Worm (Caenorhabditis elegans) whole organism, L1 larva: Measurements from ENCODE around the gene pdl-1.

Source experiments
- C04F5.9 ChIP-seq: sonication (generic microtip); optimal IDR thresholded peaks from 2 replicates; lab custom pipeline; 2016; ENCODE audit warnings: missing genetic modification characterization, missing compliant biosample characterization
- C34B4.2 ChIP-seq: sonication (generic microtip); optimal IDR thresholded peaks from 2 replicates; lab custom pipeline; 2017; ENCODE audit warnings: mild to moderate bottlenecking, missing genetic modification characterization, missing compliant biosample characterization
- F16B12.6 ChIP-seq: fragments of 150-350 bp; optimal IDR thresholded peaks from 2 replicates; lab custom pipeline; 2014; ENCODE audit warnings: missing biosample characterization, missing genetic modification characterization
- Y116A8C.19 ChIP-seq: sonication (generic microtip); optimal IDR thresholded peaks from 2 replicates; lab custom pipeline; 2016; ENCODE audit warnings: missing compliant biosample characterization, missing genetic modification characterization, borderline replicate concordance
- alr-1 ChIP-seq: fragments of 200-800 bp; sonication (Bioruptor generic); optimal IDR thresholded peaks from 2 replicates; lab custom pipeline; 2018; ENCODE audit warnings: borderline replicate concordance, mild to moderate bottlenecking, missing genetic modification characterization, missing compliant biosample characterization
- aly-2 ChIP-seq: fragments of 150-350 bp; optimal IDR thresholded peaks from 2 replicates; lab custom pipeline; 2014; ENCODE audit warnings: missing biosample characterization, missing genetic modification characterization
- ceh-63 ChIP-seq: fragments of 200-800 bp; sonication (Bioruptor generic); optimal IDR thresholded peaks from 2 replicates; lab custom pipeline; 2018; ENCODE audit warnings: mild to moderate bottlenecking, missing genetic modification characterization, missing compliant biosample characterization
- ceh-90 ChIP-seq: sonication (generic microtip); optimal IDR thresholded peaks from 2 replicates; lab custom pipeline; 2016; ENCODE audit warnings: missing genetic modification characterization, missing compliant biosample characterization
- dpl-1 ChIP-seq, 3 experiments: fragments of 150-350 bp in 2 of 3; sonication (generic microtip) in 1 of 3; optimal IDR thresholded peaks; 2 replicates each; lab custom pipeline; 2014 to 2017; ENCODE audit warnings: missing biosample characterization in 3 of 3, missing genetic modification characterization in 3 of 3, missing genetic modification reagents in 3 of 3
- efl-1 ChIP-seq, 4 experiments: fragments of 150-350 bp; optimal IDR thresholded peaks in 3 of 4; peaks in 1 of 4; 1 replicate in 1 of 4; 2 replicates in 3 of 4; lab custom pipeline; 2014; ENCODE audit warnings: missing biosample characterization in 2 of 4, missing genetic modification characterization in 2 of 4, missing genetic modification reagents in 2 of 4
- efl-3 ChIP-seq: fragments of 200-800 bp; sonication (Bioruptor generic); optimal IDR thresholded peaks from 2 replicates; lab custom pipeline; 2018; ENCODE audit warnings: mild to moderate bottlenecking, missing genetic modification characterization, missing compliant biosample characterization
- elt-2 ChIP-seq: sonication (generic microtip); optimal IDR thresholded peaks from 2 replicates; lab custom pipeline; 2016; ENCODE audit warnings: missing genetic modification characterization, mild to moderate bottlenecking, inconsistent platforms, missing compliant biosample characterization, missing genetic modification reagents
- elt-3 ChIP-seq, 6 experiments: fragments of 150-350 bp in 1 of 6; sonication (generic microtip); optimal IDR thresholded peaks; 2 replicates each; lab custom pipeline; 2017 to 2018; ENCODE audit warnings: missing biosample characterization in 6 of 6, missing genetic modification characterization in 6 of 6, inconsistent platforms in 1 of 6
- ets-5 ChIP-seq: fragments of 200-800 bp; sonication (Bioruptor generic); IDR thresholded peaks from 2 replicates; pipeline ENCODE4 v1.3.6; 2022; ENCODE audit warnings: missing genetic modification characterization, missing compliant biosample characterization
- fkh-10 ChIP-seq: sonication (generic microtip); optimal IDR thresholded peaks from 2 replicates; lab custom pipeline; 2017; ENCODE audit warnings: missing biosample characterization, missing genetic modification reagents, missing genetic modification characterization
- fkh-4 ChIP-seq: sonication (generic microtip); optimal IDR thresholded peaks from 2 replicates; lab custom pipeline; 2016; ENCODE audit warnings: missing compliant biosample characterization, missing genetic modification characterization, borderline replicate concordance
- fkh-8 ChIP-seq: sonication (generic microtip); optimal IDR thresholded peaks from 2 replicates; lab custom pipeline; 2016; ENCODE audit warnings: mild to moderate bottlenecking, missing genetic modification characterization, missing compliant biosample characterization
- hlh-17 ChIP-seq: fragments of 200-800 bp; sonication (Bioruptor generic); optimal IDR thresholded peaks from 2 replicates; lab custom pipeline; 2018; ENCODE audit warnings: missing genetic modification characterization, mild to moderate bottlenecking, missing compliant biosample characterization, moderate library complexity, borderline replicate concordance
- irx-1 ChIP-seq: sonication (generic microtip); optimal IDR thresholded peaks from 2 replicates; lab custom pipeline; 2016; ENCODE audit warnings: missing genetic modification characterization, missing compliant biosample characterization
- jun-1 ChIP-seq: fragments of 150-350 bp; optimal IDR thresholded peaks from 2 replicates; lab custom pipeline; 2014; ENCODE audit warnings: missing biosample characterization, missing genetic modification reagents, missing genetic modification characterization
- lir-3 ChIP-seq: sonication (generic microtip); optimal IDR thresholded peaks from 2 replicates; lab custom pipeline; 2016; ENCODE audit warnings: mild to moderate bottlenecking, missing genetic modification characterization, moderate library complexity, missing compliant biosample characterization; ENCODE audit not compliant: poor library complexity
- lsy-2 ChIP-seq, 2 experiments: fragments of 150-350 bp; optimal IDR thresholded peaks; 2 replicates each; lab custom pipeline; 2014; ENCODE audit warnings: missing biosample characterization in 2 of 2, missing genetic modification characterization in 2 of 2
- mef-2 ChIP-seq: fragments of 150-350 bp; optimal IDR thresholded peaks from 2 replicates; lab custom pipeline; 2014; ENCODE audit warnings: missing biosample characterization, missing genetic modification characterization
- nhr-20 ChIP-seq: sonication (generic microtip); optimal IDR thresholded peaks from 2 replicates; lab custom pipeline; 2016; ENCODE audit warnings: mild to moderate bottlenecking, missing genetic modification characterization, missing compliant biosample characterization
- nhr-237 ChIP-seq: fragments of 150-350 bp; optimal IDR thresholded peaks from 2 replicates; lab custom pipeline; 2014; ENCODE audit warnings: missing biosample characterization, missing genetic modification characterization
- nhr-47 ChIP-seq: sonication (generic microtip); optimal IDR thresholded peaks from 2 replicates; lab custom pipeline; 2016; ENCODE audit warnings: mild to moderate bottlenecking, missing genetic modification characterization, moderate library complexity, missing compliant biosample characterization
- nhr-90 ChIP-seq: sonication (generic microtip); optimal IDR thresholded peaks from 2 replicates; lab custom pipeline; 2016; ENCODE audit warnings: mild to moderate bottlenecking, missing genetic modification characterization, missing compliant biosample characterization; ENCODE audit not compliant: poor library complexity
- pag-3 ChIP-seq: sonication (generic microtip); optimal IDR thresholded peaks from 2 replicates; lab custom pipeline; 2017; ENCODE audit warnings: missing genetic modification characterization, mild to moderate bottlenecking, missing compliant biosample characterization, antibody characterized with exemption, borderline replicate concordance; ENCODE audit not compliant: insufficient read depth
- skn-1 ChIP-seq: fragments of 150-350 bp; optimal IDR thresholded peaks from 2 replicates; lab custom pipeline; 2014; ENCODE audit warnings: missing biosample characterization, missing genetic modification characterization
- sptf-1 ChIP-seq: fragments of 150-350 bp; optimal IDR thresholded peaks from 2 replicates; lab custom pipeline; 2014; ENCODE audit warnings: missing biosample characterization, missing genetic modification characterization
- sup-37 ChIP-seq: fragments of 200-800 bp; sonication (Bioruptor generic); optimal IDR thresholded peaks from 2 replicates; lab custom pipeline; 2018; ENCODE audit warnings: mild to moderate bottlenecking, missing genetic modification characterization, missing compliant biosample characterization
- tbx-2 ChIP-seq: sonication (generic microtip); optimal IDR thresholded peaks from 2 replicates; lab custom pipeline; 2016; ENCODE audit warnings: missing genetic modification characterization, missing compliant biosample characterization
- unc-130 ChIP-seq: fragments of 150-350 bp; optimal IDR thresholded peaks from 2 replicates; lab custom pipeline; 2017; ENCODE audit warnings: missing biosample characterization, missing genetic modification characterization, inconsistent platforms
- unc-62 ChIP-seq: fragments of 150-350 bp; optimal IDR thresholded peaks from 2 replicates; lab custom pipeline; 2014; ENCODE audit warnings: missing biosample characterization, missing genetic modification reagents, missing genetic modification characterization
- unc-86 ChIP-seq: sonication (generic microtip); optimal IDR thresholded peaks from 2 replicates; lab custom pipeline; 2016; ENCODE audit warnings: missing genetic modification characterization, missing compliant biosample characterization
- vab-15 ChIP-seq: sonication (generic microtip); optimal IDR thresholded peaks from 2 replicates; lab custom pipeline; 2017; ENCODE audit warnings: missing genotype, mild to moderate bottlenecking, missing genetic modification characterization, missing compliant biosample characterization

pdl-1 gene

DNA sequence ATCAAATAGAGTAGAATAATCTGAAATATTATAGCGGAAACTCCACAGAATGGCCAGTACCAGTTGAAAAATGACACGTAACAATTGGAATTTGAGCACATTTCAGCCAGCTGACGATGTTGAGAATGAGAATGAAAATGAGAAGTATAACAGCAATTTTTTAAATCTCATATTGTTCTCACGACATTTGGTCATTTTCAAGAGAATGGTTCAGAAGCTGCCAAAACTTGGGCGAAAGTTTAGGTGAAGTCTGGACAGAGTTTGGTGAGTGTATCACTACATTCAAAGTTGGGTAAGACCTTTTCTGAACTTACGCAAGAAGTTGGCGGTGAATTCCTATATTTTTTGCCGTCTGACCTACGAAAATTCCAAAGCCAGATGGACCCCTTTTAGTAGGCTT is 21.4 kb downstream of the pdl-1 start, which contains the start of gene srd-58:
srd-58 (minus strand) TSS at position 101 of the 400 bp plus-strand sequence.
- TF ChIP-seq fkh-10 (GFP tag; lab: Kevin White, UChicago) (no peak), nhr-90 (tag; lab: Kevin White, UChicago) (no peak), aly-2 (tag; lab: Kevin White, UChicago) (no peak)

DNA sequence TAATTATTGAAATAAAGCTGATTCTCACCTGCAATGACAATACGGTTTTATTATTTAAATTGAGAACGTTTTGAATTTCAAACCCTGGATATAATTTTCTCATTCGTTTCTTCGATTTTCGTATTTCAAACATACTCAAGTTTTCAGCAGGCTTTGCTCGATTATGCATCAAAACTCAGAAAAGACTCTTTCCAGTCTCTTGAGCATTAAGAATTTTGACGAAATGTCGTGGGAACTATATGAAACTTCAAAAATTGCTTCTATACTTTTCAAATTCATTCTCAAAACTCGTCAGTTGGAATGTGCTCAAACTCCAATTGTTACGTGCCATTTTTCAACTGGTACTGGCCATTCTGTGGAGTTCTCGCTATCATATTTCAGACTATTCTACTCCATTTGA is 21.8 kb downstream of the pdl-1 start, which contains the start of gene srd-59:
srd-59 (plus strand) TSS at position 301 of the 400 bp plus-strand sequence.
- TF ChIP-seq pag-3 (tag; lab: Kevin White, UChicago) (no peak), fkh-8 (tag; lab: Kevin White, UChicago) (no peak), unc-86 (tag; lab: Kevin White, UChicago) (no peak), vab-15 (tag; lab: Kevin White, UChicago) (no peak), F16B12.6 (tag; lab: Kevin White, UChicago) (no peak), dpl-1 (GFP tag; optimal IDR thresholded peaks at IDR 0.05; lab: Kevin White, UChicago) (no peak), Y116A8C.19 (tag; lab: Kevin White, UChicago) (no peak), nhr-47 (tag; lab: Kevin White, UChicago) (no peak), C04F5.9 (tag; lab: Kevin White, UChicago) (no peak), hlh-17 (GFP tag; lab: Kevin White, UChicago) (no peak), C34B4.2 (tag; lab: Kevin White, UChicago) (no peak), efl-3 (no peak), lsy-2 (tag; optimal IDR thresholded peaks at IDR 0.05; lab: Kevin White, UChicago) (no peak), jun-1 (tag; lab: Kevin White, UChicago) (no peak), alr-1 (no peak)

DNA sequence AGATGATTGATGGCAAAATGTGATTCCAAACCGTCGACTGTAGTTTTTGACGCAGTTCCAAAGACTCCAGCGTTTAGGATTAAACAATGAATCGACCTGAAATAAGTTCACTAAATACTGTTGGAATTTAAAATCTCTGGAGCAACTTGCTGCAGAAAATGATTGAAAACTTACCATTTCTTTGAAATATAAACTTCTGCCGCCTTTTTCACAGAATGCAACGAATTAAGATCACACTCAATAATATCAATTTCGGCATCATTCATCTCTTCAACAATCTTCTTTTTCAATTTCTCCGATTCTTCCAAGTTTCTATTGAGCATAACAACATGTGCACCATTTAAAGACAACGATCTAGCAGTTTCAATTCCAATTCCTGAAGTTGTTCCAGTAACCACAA is 24.0 kb downstream of the pdl-1 start:
- TF ChIP-seq ets-5 (no peak), sptf-1 (tag; lab: Kevin White, UChicago) (no peak), efl-1 (optimal IDR thresholded peaks at IDR 0.05; lab: Kevin White, UChicago) (no peak), efl-1 (GFP tag; optimal IDR thresholded peaks at IDR 0.05 in 1 of 2; lab: Kevin White, UChicago) (peak in 1 of 2 experiments; percentile 78)

DNA sequence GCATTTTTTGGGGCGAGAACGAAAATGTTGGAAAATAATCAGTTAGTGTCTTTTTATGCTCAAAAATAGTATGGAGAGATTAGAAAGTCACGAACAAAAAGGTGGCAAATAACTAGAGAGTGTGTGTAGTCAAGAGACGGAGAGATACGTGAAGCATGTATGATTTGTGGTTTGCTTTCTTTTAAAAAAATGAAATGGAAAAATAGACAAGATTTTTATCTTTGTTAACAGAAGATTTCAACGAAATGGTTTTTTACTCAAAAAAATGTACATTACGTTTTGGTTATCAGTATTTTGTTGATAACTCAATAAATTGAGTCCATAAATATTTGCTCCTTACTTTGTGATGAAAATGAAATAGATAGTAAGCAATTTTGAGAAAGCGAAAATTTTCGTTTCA is 24.6 kb downstream of the pdl-1 start, which contains the start of gene dhs-7:
dhs-7 (minus strand) TSS at position 277 of the 400 bp plus-strand sequence.
- no peak for TF ChIP-seq nhr-237 (tag; lab: Kevin White, UChicago)
- peak; percentile 44 for TF ChIP-seq elt-2 (tag; lab: Kevin White, UChicago)

DNA sequence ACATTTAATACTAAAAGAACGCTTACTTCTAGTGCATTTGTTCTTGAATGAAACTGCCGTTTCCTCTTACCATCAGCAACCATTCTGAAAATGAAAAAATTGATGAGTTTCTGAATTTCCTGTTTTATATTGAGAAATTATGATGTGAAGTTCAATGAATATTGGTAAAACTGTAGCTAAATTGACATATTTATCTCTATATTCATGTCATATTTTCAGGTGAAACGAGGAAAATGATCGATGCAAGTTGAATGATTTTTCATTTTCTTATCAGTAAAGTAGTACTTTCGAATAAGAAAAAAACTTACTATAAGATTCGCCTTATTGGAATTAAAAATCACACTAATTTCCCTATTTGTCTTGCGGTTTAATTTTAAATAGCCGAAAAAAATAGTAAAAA is 26.6 kb downstream of the pdl-1 start, which contains the start of gene E04F6.15:
E04F6.15 (minus strand) TSS at position 101 of the 400 bp plus-strand sequence.
- no peak for TF ChIP-seq unc-62 (GFP tag; lab: Kevin White, UChicago)
- TF ChIP-seq skn-1 (tag; lab: Kevin White, UChicago): no peak
- no peak for TF ChIP-seq sptf-1 (tag; lab: Kevin White, UChicago)
- no peak for TF ChIP-seq unc-130
- no peak for TF ChIP-seq efl-3
- no peak for TF ChIP-seq tbx-2
- TF ChIP-seq irx-1 (tag; lab: Kevin White, UChicago): no peak
- no peak for TF ChIP-seq nhr-90 (tag; lab: Kevin White, UChicago)
- TF ChIP-seq mef-2 (tag; lab: Kevin White, UChicago): no peak
- no peak for TF ChIP-seq C04F5.9 (tag; lab: Kevin White, UChicago)
- TF ChIP-seq sup-37 (GFP tag; lab: Kevin White, UChicago): no peak
- TF ChIP-seq lir-3 (tag; lab: Kevin White, UChicago): no peak
- no peak for TF ChIP-seq ceh-90 (tag; lab: Kevin White, UChicago)
- no peak for TF ChIP-seq elt-3 (tag; optimal IDR thresholded peaks at IDR 0.05; lab: Kevin White, UChicago)
- no peak for TF ChIP-seq nhr-20 (tag; lab: Kevin White, UChicago)
- TF ChIP-seq lsy-2 (tag; optimal IDR thresholded peaks at IDR 0.05; lab: Kevin White, UChicago): no peak
- no peak for TF ChIP-seq fkh-4 (tag; lab: Kevin White, UChicago)
- no peak for TF ChIP-seq ceh-63
